Worm (Caenorhabditis elegans) whole organism, L2 larva: ENCODE measurements around the gene T21B4.15.
"Not testable (repeated sequence)": the region's sequence is repeated elsewhere in the genome, so short reads cannot be mapped to it uniquely, and the experiment has no call there.

Source experiments
- ama-1 ChIP-seq: fragments of 150-350 bp; optimal IDR thresholded peaks from 2 replicates; lab custom pipeline; 2018; ENCODE audit warnings: inconsistent platforms
- blmp-1 ChIP-seq: sonication (generic microtip); optimal IDR thresholded peaks from 2 replicates; lab custom pipeline; 2017; ENCODE audit warnings: missing genetic modification characterization, mild to moderate bottlenecking, missing compliant biosample characterization, antibody characterized with exemption, moderate library complexity; ENCODE audit not compliant: insufficient read depth
- dmd-4 ChIP-seq: sonication (generic microtip); optimal IDR thresholded peaks from 2 replicates; lab custom pipeline; 2017; ENCODE audit warnings: missing biosample characterization, missing genetic modification characterization
- elt-3 ChIP-seq: sonication (generic microtip); optimal IDR thresholded peaks from 2 replicates; lab custom pipeline; 2017; ENCODE audit warnings: missing biosample characterization, missing genetic modification characterization
- lin-39 ChIP-seq: fragments of 150-350 bp; optimal IDR thresholded peaks from 2 replicates; lab custom pipeline; 2014; ENCODE audit warnings: missing biosample characterization, missing genetic modification reagents, missing genetic modification characterization
- mdl-1 ChIP-seq, 2 experiments: fragments of 150-350 bp in 1 of 2; sonication (generic microtip) in 1 of 2; optimal IDR thresholded peaks; 2 replicates each; lab custom pipeline; 2017; ENCODE audit warnings: missing biosample characterization in 2 of 2, missing genetic modification characterization in 2 of 2
- nhr-10 ChIP-seq: sonication (generic microtip); optimal IDR thresholded peaks from 2 replicates; lab custom pipeline; 2017; ENCODE audit warnings: missing biosample characterization, missing genetic modification characterization
- sma-9 ChIP-seq, 2 experiments: fragments of 150-350 bp in 1 of 2; sonication (generic microtip) in 1 of 2; optimal IDR thresholded peaks; 2 replicates each; lab custom pipeline; 2014 to 2016; ENCODE audit warnings: missing genetic modification characterization in 2 of 2, mild to moderate bottlenecking in 1 of 2, missing biosample characterization in 1 of 2, missing compliant biosample characterization in 1 of 2, missing genetic modification reagents in 1 of 2, moderate library complexity in 1 of 2
- unc-39 ChIP-seq: fragments of 150-350 bp; optimal IDR thresholded peaks from 2 replicates; lab custom pipeline; 2014; ENCODE audit warnings: missing biosample characterization, missing genetic modification characterization

T21B4.15 gene

ce11 chrII:12536203-12536602 is 46.2 kb downstream of the T21B4.15 start, which contains the start of gene F49C5.3:
F49C5.3 (plus strand) TSS chrII:12536503.
- TF ChIP-seq blmp-1 (tag; lab: Kevin White, UChicago); sma-9 (GFP tag; optimal IDR thresholded peaks at IDR 0.05; lab: Kevin White, UChicago); sma-9 (tag; optimal IDR thresholded peaks at IDR 0.05; lab: Kevin White, UChicago); elt-3 (tag; lab: Kevin White, UChicago): not testable (repeated sequence)
- TF ChIP-seq, all 48 proteins: peak for 0; not testable (repeated sequence) for 48

ce11 chrII:12539395-12539794 is 49.4 kb downstream of the T21B4.15 start:
- TF ChIP-seq mdl-1 (tag; optimal IDR thresholded peaks at IDR 0.05; lab: Kevin White, UChicago) (no peak), dmd-4 (tag; lab: Kevin White, UChicago) (no peak), nhr-10 (tag; lab: Kevin White, UChicago) (no peak), unc-39 (tag; lab: Kevin White, UChicago) (no peak), ama-1 (no peak), lin-39 (tag; lab: Kevin White, UChicago) (no peak)
